Worm (Caenorhabditis elegans) whole organism, L4 larva: ENCODE measurements around the gene tbx-2.

ENCODE experiments used
- D1046.2 ChIP-seq: fragments of 200-800 bp; sonication (Bioruptor generic); IDR thresholded peaks from 2 replicates; pipeline ENCODE4 v1.3.6; 2022; ENCODE audit warnings: missing genetic modification characterization, missing compliant biosample characterization
- F44E2.7 ChIP-seq: fragments of 200-800 bp; sonication (Bioruptor generic); IDR thresholded peaks from 2 replicates; pipeline ENCODE4 v2.1.2; 2022; ENCODE audit warnings: missing genetic modification characterization, missing compliant biosample characterization
- R02D3.7 ChIP-seq: fragments of 150-350 bp; sonication (generic microtip); optimal IDR thresholded peaks from 3 replicates; lab custom pipeline; 2014; ENCODE audit warnings: missing biosample characterization, missing genetic modification characterization
- T20F7.1 ChIP-seq: fragments of 200-800 bp; sonication (Bioruptor generic); optimal IDR thresholded peaks from 2 replicates; lab custom pipeline; 2018; ENCODE audit warnings: mild to moderate bottlenecking, missing genetic modification characterization, missing compliant biosample characterization
- T26A8.4 ChIP-seq: fragments of 200-800 bp; sonication (Bioruptor generic); IDR thresholded peaks from 2 replicates; pipeline ENCODE4 v1.3.6; 2022; ENCODE audit warnings: missing genetic modification characterization, missing compliant biosample characterization
- Y105C5A.15 ChIP-seq: fragments of 200-800 bp; sonication (Bioruptor generic); IDR thresholded peaks from 2 replicates; pipeline ENCODE4 v1.3.6; 2022; ENCODE audit warnings: missing genetic modification characterization, missing compliant biosample characterization
- Y5F2A.4 ChIP-seq: fragments of 200-800 bp; sonication (Bioruptor generic); optimal IDR thresholded peaks from 2 replicates; lab custom pipeline; 2018; ENCODE audit warnings: mild to moderate bottlenecking, missing genetic modification characterization, missing compliant biosample characterization
- aha-1 ChIP-seq: fragments of 150-350 bp; peaks from one replicate; lab custom pipeline; 2014; ENCODE audit warnings: missing biosample characterization, missing genetic modification characterization
- attf-4 ChIP-seq: sonication (generic microtip); optimal IDR thresholded peaks from 3 replicates; lab custom pipeline; 2017; ENCODE audit warnings: missing biosample characterization, missing genetic modification characterization
- ceh-20 ChIP-seq: fragments of 200-800 bp; sonication (Bioruptor generic); IDR thresholded peaks from 2 replicates; pipeline ENCODE4 v1.3.6; 2022; ENCODE audit warnings: missing genetic modification reagents, missing genetic modification characterization, missing compliant biosample characterization
- ceh-28 ChIP-seq: fragments of 150-350 bp; optimal IDR thresholded peaks from 2 replicates; lab custom pipeline; 2014; ENCODE audit warnings: missing biosample characterization, missing genetic modification reagents, missing genetic modification characterization
- ceh-62 ChIP-seq: sonication (generic microtip); optimal IDR thresholded peaks from 2 replicates; lab custom pipeline; 2017; ENCODE audit warnings: missing biosample characterization, missing genetic modification characterization
- ctbp-1 ChIP-seq: fragments of 200-800 bp; sonication (Bioruptor generic); IDR thresholded peaks from 2 replicates; pipeline ENCODE4 v1.3.6; 2022; ENCODE audit warnings: missing genetic modification reagents, missing genetic modification characterization, missing compliant biosample characterization
- daf-12 ChIP-seq: fragments of 150-350 bp; optimal IDR thresholded peaks from 2 replicates; lab custom pipeline; 2014; ENCODE audit warnings: missing biosample characterization, missing genetic modification reagents, missing genetic modification characterization
- daf-19 ChIP-seq: fragments of 200-800 bp; sonication (Bioruptor generic); conservative IDR thresholded peaks from 2 replicates; pipeline ENCODE4 v1.3.6; 2022; ENCODE audit warnings: missing genetic modification characterization, missing compliant biosample characterization
- daf-8 ChIP-seq: fragments of 200-800 bp; sonication (Bioruptor generic); IDR thresholded peaks from 2 replicates; pipeline ENCODE4 v1.3.6; 2022; ENCODE audit warnings: missing genetic modification characterization, missing compliant biosample characterization
- dmd-6 ChIP-seq: fragments of 200-800 bp; sonication (Bioruptor generic); IDR thresholded peaks from 2 replicates; pipeline ENCODE4 v1.3.6; 2022; ENCODE audit warnings: missing genetic modification reagents, missing genetic modification characterization, missing compliant biosample characterization
- dmd-8 ChIP-seq: fragments of 200-800 bp; sonication (Bioruptor generic); IDR thresholded peaks from 2 replicates; pipeline ENCODE4 v1.3.6; 2022; ENCODE audit warnings: missing genetic modification characterization, missing compliant biosample characterization
- fkh-10 ChIP-seq: fragments of 150-350 bp; optimal IDR thresholded peaks from 2 replicates; lab custom pipeline; 2014; ENCODE audit warnings: missing biosample characterization, missing genetic modification reagents, missing genetic modification characterization
- gei-8 ChIP-seq: fragments of 200-800 bp; sonication (Bioruptor generic); optimal IDR thresholded peaks from 2 replicates; lab custom pipeline; 2018; ENCODE audit warnings: mild to moderate bottlenecking, missing genetic modification characterization, missing compliant biosample characterization
- hlh-11 ChIP-seq: fragments of 200-800 bp; sonication (Bioruptor generic); optimal IDR thresholded peaks from 2 replicates; lab custom pipeline; 2018; ENCODE audit warnings: mild to moderate bottlenecking, missing genetic modification characterization, missing compliant biosample characterization
- hmg-1.1 ChIP-seq: fragments of 200-800 bp; sonication (Bioruptor generic); IDR thresholded peaks from 2 replicates; pipeline ENCODE4 v1.3.6; 2022; ENCODE audit warnings: missing genetic modification reagents, missing genetic modification characterization, missing compliant biosample characterization
- lin-1 ChIP-seq: fragments of 200-800 bp; sonication (Bioruptor generic); IDR thresholded peaks from 2 replicates; pipeline ENCODE4 v1.3.6; 2022; ENCODE audit warnings: missing genetic modification reagents, missing genetic modification characterization, missing compliant biosample characterization
- lin-13 ChIP-seq: fragments of 150-350 bp; optimal IDR thresholded peaks from 2 replicates; lab custom pipeline; 2014; ENCODE audit warnings: missing biosample characterization, missing genetic modification reagents, missing genetic modification characterization
- lin-39 ChIP-seq: fragments of 150-350 bp; optimal IDR thresholded peaks from 2 replicates; lab custom pipeline; 2014; ENCODE audit warnings: missing biosample characterization, missing genetic modification reagents, missing genetic modification characterization
- lsy-2 ChIP-seq, 2 experiments: fragments of 150-350 bp in 1 of 2; sonication (generic microtip) in 1 of 2; optimal IDR thresholded peaks; 2 replicates each; lab custom pipeline; 2014 to 2017; ENCODE audit warnings: missing biosample characterization in 2 of 2, missing genetic modification characterization in 2 of 2
- madf-9 ChIP-seq: fragments of 200-800 bp; sonication (Bioruptor generic); conservative IDR thresholded peaks from 2 replicates; pipeline ENCODE4 v1.3.6; 2022; ENCODE audit warnings: missing genetic modification reagents, missing genetic modification characterization, missing compliant biosample characterization
- mdl-1 ChIP-seq, 2 experiments: fragments of 150-350 bp in 1 of 2; sonication (generic microtip) in 1 of 2; optimal IDR thresholded peaks; 2 replicates each; lab custom pipeline; 2014 to 2017; ENCODE audit warnings: missing biosample characterization in 2 of 2, missing genetic modification characterization in 2 of 2
- mdt-29 ChIP-seq: fragments of 200-800 bp; sonication (Bioruptor generic); IDR thresholded peaks from 2 replicates; pipeline ENCODE4 v1.3.6; 2022; ENCODE audit warnings: missing genetic modification reagents, missing genetic modification characterization, missing compliant biosample characterization
- mes-2 ChIP-seq: sonication (generic microtip); optimal IDR thresholded peaks from 2 replicates; lab custom pipeline; 2016; ENCODE audit warnings: missing genotype, mild to moderate bottlenecking, missing genetic modification characterization, missing compliant biosample characterization; ENCODE audit not compliant: poor library complexity, severe bottlenecking
- mxl-3 ChIP-seq: fragments of 200-800 bp; sonication (Bioruptor generic); optimal IDR thresholded peaks from 2 replicates; lab custom pipeline; 2018; ENCODE audit warnings: mild to moderate bottlenecking, missing genetic modification characterization, missing compliant biosample characterization
- nhr-10 ChIP-seq: fragments of 150-350 bp; optimal IDR thresholded peaks from 2 replicates; lab custom pipeline; 2014; ENCODE audit warnings: missing biosample characterization, missing genetic modification characterization
- nhr-11 ChIP-seq: fragments of 150-350 bp; optimal IDR thresholded peaks from 2 replicates; lab custom pipeline; 2014; ENCODE audit warnings: missing biosample characterization, missing genetic modification characterization
- nhr-111 ChIP-seq: fragments of 200-800 bp; sonication (Bioruptor generic); optimal IDR thresholded peaks from 2 replicates; lab custom pipeline; 2018; ENCODE audit warnings: mild to moderate bottlenecking, missing genetic modification characterization, missing compliant biosample characterization
- nhr-237 ChIP-seq: sonication (generic microtip); optimal IDR thresholded peaks from 2 replicates; lab custom pipeline; 2017; ENCODE audit warnings: missing biosample characterization, missing genetic modification characterization
- nhr-6 ChIP-seq: fragments of 150-350 bp; optimal IDR thresholded peaks from 2 replicates; lab custom pipeline; 2014; ENCODE audit warnings: missing biosample characterization, missing genetic modification characterization
- php-3 ChIP-seq: fragments of 200-800 bp; sonication (Bioruptor generic); IDR thresholded peaks from 2 replicates; pipeline ENCODE4 v1.3.6; 2022; ENCODE audit warnings: missing genetic modification reagents, missing genetic modification characterization, missing compliant biosample characterization
- pqm-1 ChIP-seq: sonication (generic microtip); optimal IDR thresholded peaks from 2 replicates; lab custom pipeline; 2017; ENCODE audit warnings: missing biosample characterization, missing genetic modification characterization
- rbr-2 ChIP-seq: sonication (generic microtip); optimal IDR thresholded peaks from 2 replicates; lab custom pipeline; 2016; ENCODE audit warnings: missing genotype, missing genetic modification characterization, missing compliant biosample characterization
- saeg-2 ChIP-seq: fragments of 200-800 bp; sonication (Bioruptor generic); IDR thresholded peaks from 2 replicates; pipeline ENCODE4 v1.3.6; 2022; ENCODE audit warnings: missing genetic modification reagents, missing genetic modification characterization, missing compliant biosample characterization
- snpc-4 ChIP-seq: fragments of 150-350 bp; optimal IDR thresholded peaks from 2 replicates; lab custom pipeline; 2014; ENCODE audit warnings: missing biosample characterization, missing genetic modification characterization
- spr-3 ChIP-seq: fragments of 200-800 bp; sonication (Bioruptor generic); optimal IDR thresholded peaks from 2 replicates; lab custom pipeline; 2018; ENCODE audit warnings: mild to moderate bottlenecking, missing genetic modification characterization, missing compliant biosample characterization
- tag-97 ChIP-seq: fragments of 200-800 bp; sonication (Bioruptor generic); IDR thresholded peaks from 2 replicates; pipeline ENCODE4 v1.3.6; 2022; ENCODE audit warnings: missing genetic modification characterization, missing compliant biosample characterization
- tra-1 ChIP-seq: fragments of 200-800 bp; sonication (Bioruptor generic); IDR thresholded peaks from 2 replicates; pipeline ENCODE4 v1.3.6; 2022; ENCODE audit warnings: missing genetic modification reagents, missing genetic modification characterization, missing compliant biosample characterization
- unc-130 ChIP-seq: sonication (generic microtip); optimal IDR thresholded peaks from 2 replicates; lab custom pipeline; 2016; ENCODE audit warnings: missing genetic modification reagents, missing genetic modification characterization, missing compliant biosample characterization
- unc-39 ChIP-seq: sonication (generic microtip); optimal IDR thresholded peaks from 2 replicates; lab custom pipeline; 2017; ENCODE audit warnings: missing biosample characterization, missing genetic modification characterization
- unc-62 ChIP-seq, 3 experiments: fragments of 150-350 bp in 1 of 3; sonication (generic microtip); optimal IDR thresholded peaks in 2 of 3; peaks in 1 of 3; 1 replicate in 1 of 3; 2 replicates in 2 of 3; lab custom pipeline; 2014 to 2017; ENCODE audit warnings: missing biosample characterization in 3 of 3, missing genetic modification characterization in 3 of 3, missing genetic modification reagents in 3 of 3, missing genotype in 1 of 3
- vab-7 ChIP-seq: fragments of 200-800 bp; sonication (Bioruptor generic); IDR thresholded peaks from 2 replicates; pipeline ENCODE4 v1.3.6; 2022; ENCODE audit warnings: missing genetic modification reagents, missing genetic modification characterization, missing compliant biosample characterization
- zfp-3 ChIP-seq: fragments of 200-800 bp; sonication (Bioruptor generic); conservative IDR thresholded peaks from 2 replicates; pipeline ENCODE4 v1.3.6; 2022; ENCODE audit warnings: missing genetic modification reagents, missing genetic modification characterization, missing compliant biosample characterization
- zip-11 ChIP-seq: fragments of 200-800 bp; sonication (Bioruptor generic); IDR thresholded peaks from 2 replicates; pipeline ENCODE4 v1.3.6; 2022; ENCODE audit warnings: missing genetic modification characterization, missing compliant biosample characterization
- zip-2 ChIP-seq: fragments of 150-350 bp; optimal IDR thresholded peaks from 2 replicates; lab custom pipeline; 2014; ENCODE audit warnings: missing biosample characterization, missing genetic modification characterization
- ztf-11 ChIP-seq: fragments of 150-350 bp; optimal IDR thresholded peaks from 2 replicates; lab custom pipeline; 2014; ENCODE audit warnings: missing biosample characterization, missing genetic modification characterization

The tbx-2 gene

DNA sequence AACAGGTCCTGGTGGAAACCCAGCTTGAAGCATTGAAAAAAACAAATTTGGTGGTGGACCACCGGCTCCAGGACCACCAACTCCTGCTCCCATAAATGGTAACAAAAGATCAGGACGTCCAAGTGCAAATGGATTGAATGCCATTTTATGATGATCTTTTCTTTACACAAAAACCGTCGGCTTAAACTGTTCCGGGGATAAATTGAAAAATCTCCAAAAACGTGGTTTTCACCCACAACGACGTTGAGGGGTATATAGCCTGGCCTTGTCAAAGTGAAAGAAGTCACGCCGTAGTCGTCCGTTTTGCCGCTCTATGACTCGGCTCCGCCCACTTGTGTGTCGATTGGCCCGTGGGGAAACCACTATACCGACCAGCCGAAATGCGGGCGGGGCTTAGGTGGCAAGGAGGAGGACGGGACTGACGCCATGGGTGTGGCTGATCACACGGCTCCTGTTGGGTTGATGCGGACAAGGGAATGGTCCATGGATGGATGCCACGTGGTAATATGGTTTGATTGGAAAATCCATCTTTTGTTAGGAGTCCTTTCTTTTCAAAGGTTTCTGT lies at the start of gene tbx-2 (continued):
- TF ChIP-seq T20F7.1 (GFP tag; lab: Kevin White, UChicago) (no peak), lin-39 (tag; lab: Kevin White, UChicago) (no peak), dmd-6 (no peak), hlh-11 (tag; lab: Kevin White, UChicago) (peak; percentile 44), mdl-1 (tag; optimal IDR thresholded peaks at IDR 0.05; lab: Kevin White, UChicago) (peak in 1 of 2 experiments; percentile 13), Y105C5A.15 (no peak), rbr-2 (tag; lab: Kevin White, UChicago) (no peak), zfp-3 (GFP tag; lab: Robert Waterston, UW) (no peak), ceh-62 (tag; lab: Kevin White, UChicago) (no peak), nhr-237 (tag; lab: Kevin White, UChicago) (no peak), nhr-11 (tag; lab: Kevin White, UChicago) (no peak), nhr-10 (tag; lab: Kevin White, UChicago) (no peak), daf-19 (GFP tag; lab: Robert Waterston, UW) (no peak), unc-39 (tag; lab: Kevin White, UChicago) (no peak), dmd-8 (no peak), mdt-29 (GFP tag; lab: Robert Waterston, UW) (no peak), R02D3.7 (tag; lab: Kevin White, UChicago) (no peak), daf-12 (tag; lab: Kevin White, UChicago) (no peak), hmg-1.1 (peak; percentile 29; the same call in 1 of the 2 replicates), attf-4 (tag; lab: Kevin White, UChicago) (no peak), vab-7 (no peak), ztf-11 (tag; lab: Kevin White, UChicago) (no peak), nhr-111 (GFP tag; lab: Kevin White, UChicago) (no peak), lin-1 (GFP tag; lab: Robert Waterston, UW) (no peak), unc-130 (GFP tag; lab: Kevin White, UChicago) (no peak), unc-62 (GFP tag; optimal IDR thresholded peaks at IDR 0.05 in 1 of 2; lab: Kevin White, UChicago) (peak in 1 of 2 experiments; percentile 78), unc-62 (tag; optimal IDR thresholded peaks at IDR 0.05; lab: Kevin White, UChicago) (no peak), lin-13 (GFP tag; lab: Kevin White, UChicago) (no peak), madf-9 (GFP tag; lab: Robert Waterston, UW) (no peak), T26A8.4 (no peak), tra-1 (GFP tag; lab: Robert Waterston, UW) (no peak), ceh-28 (tag; lab: Kevin White, UChicago) (no peak), php-3 (GFP tag; lab: Robert Waterston, UW) (no peak), spr-3 (GFP tag; lab: Kevin White, UChicago) (no peak), aha-1 (tag; lab: Kevin White, UChicago) (peak; percentile 78), tag-97 (GFP tag; lab: Robert Waterston, UW) (no peak), ctbp-1 (GFP tag; lab: Robert Waterston, UW) (no peak), fkh-10 (GFP tag; lab: Kevin White, UChicago) (no peak), nhr-6 (tag; lab: Kevin White, UChicago) (no peak), D1046.2 (GFP tag; lab: Robert Waterston, UW) (no peak), pqm-1 (tag; lab: Kevin White, UChicago) (no peak), saeg-2 (no peak), gei-8 (GFP tag; lab: Kevin White, UChicago) (no peak), mxl-3 (GFP tag; lab: Kevin White, UChicago) (peak; percentile 61), ceh-20 (GFP tag; lab: Robert Waterston, UW) (no peak), snpc-4 (no peak), F44E2.7 (no peak), daf-8 (GFP tag; lab: Robert Waterston, UW) (no peak), zip-11 (GFP tag; lab: Robert Waterston, UW) (no peak), Y5F2A.4 (GFP tag; lab: Kevin White, UChicago) (no peak), mes-2 (tag; lab: Kevin White, UChicago) (peak; percentile 31), zip-2 (no peak), lsy-2 (tag; optimal IDR thresholded peaks at IDR 0.05; lab: Kevin White, UChicago) (peak in 1 of 2 experiments; percentile 41)
